Worm (Caenorhabditis elegans): Measurements from ENCODE around the gene F44G4.7.

ce11 chrII:9028096-9028495 lies 23.1 kb upstream of the F44G4.7 start:
- TF ChIP-seq tab-1 (GFP tag; IDR thresholded peaks at IDR 0.05) (no peak), T22C8.4 (GFP tag; IDR thresholded peaks at IDR 0.05) (no peak), flt-1 (GFP tag; IDR thresholded peaks at IDR 0.05) (no peak), ztf-29 (GFP tag; IDR thresholded peaks at IDR 0.05) (no peak), med-1 (GFP tag; optimal IDR thresholded peaks at IDR 0.05; ENCODE audit: insufficient read depth) (no peak), ref-1 (GFP tag; conservative IDR thresholded peaks at IDR 0.05) (no peak), klf-2 (GFP tag; conservative IDR thresholded peaks at IDR 0.05) (no peak)

Measured in whole organism, midembryonic.